Fruit fly (Drosophila melanogaster): Measurements from ENCODE around the gene CG13039.

dm6 chr3L:16281880-16282556, 44.5 kb downstream of the CG13039 start, which contains the start of gene CG13049:
- TF ChIP-seq pan (optimal IDR thresholded peaks at IDR 0.05) (no peak), psq (optimal IDR thresholded peaks at IDR 0.05) (no peak)
